Worm (Caenorhabditis elegans) whole organism, L3 larva: ENCODE data around the gene str-254.

ENCODE experiments used
- elt-1 ChIP-seq: fragments of 150-350 bp; optimal IDR thresholded peaks from 2 replicates; lab custom pipeline; 2014; ENCODE audit warnings: missing biosample characterization, missing genetic modification characterization
- nhr-12 ChIP-seq: fragments of 150-350 bp; optimal IDR thresholded peaks from 2 replicates; lab custom pipeline; 2014; ENCODE audit warnings: missing biosample characterization, missing genetic modification characterization
- nhr-237 ChIP-seq: fragments of 150-350 bp; optimal IDR thresholded peaks from 2 replicates; lab custom pipeline; 2014; ENCODE audit warnings: missing biosample characterization, missing genetic modification characterization
- nhr-76 ChIP-seq: fragments of 150-350 bp; sonication (generic microtip); optimal IDR thresholded peaks from 5 replicates; lab custom pipeline; 2014; ENCODE audit warnings: missing biosample characterization, missing genetic modification characterization
- zag-1 ChIP-seq: fragments of 150-350 bp; optimal IDR thresholded peaks from 2 replicates; lab custom pipeline; 2014; ENCODE audit warnings: missing biosample characterization, missing genetic modification characterization

- TF ChIP-seq elt-1 (tag; lab: Kevin White, UChicago) (no peak), zag-1 (tag; lab: Kevin White, UChicago) (no peak), nhr-237 (tag; lab: Kevin White, UChicago) (no peak), nhr-12 (tag; lab: Kevin White, UChicago) (no peak), nhr-76 (tag; lab: Kevin White, UChicago) (no peak)
Observed at ce11 chrV:16114237-16114636, 39.0 kb downstream of the str-254 start, which contains the start of gene srxa-16.
